Fruit fly (Drosophila melanogaster) whole organism, wandering third instar larva: ENCODE results near the gene mio.
A peak's percentile ranks its signal among the peaks of the same experiment; 100 is the strongest.

Experiments used
- CG9705 ChIP-seq: fragments of 200-800 bp; sonication (Bioruptor generic); optimal IDR thresholded peaks from 2 replicates; lab custom pipeline; 2018; ENCODE audit warnings: missing biosample characterization, mild to moderate bottlenecking, missing genetic modification characterization
- Dif ChIP-seq: fragments of 200-275, 200-300 bp; sonication (Bioruptor generic); optimal IDR thresholded peaks from 2 replicates; lab custom pipeline; 2018; ENCODE audit warnings: missing biosample characterization, missing genetic modification characterization; ENCODE audit not compliant: partially characterized antibody
- HLH106 ChIP-seq: fragments of 200-800 bp; optimal IDR thresholded peaks from 3 replicates; lab custom pipeline; 2019; ENCODE audit warnings: missing biosample characterization, mild to moderate bottlenecking, missing genetic modification characterization, moderate library complexity
- Myc ChIP-seq: fragments of >200 bp; optimal IDR thresholded peaks from 2 replicates; lab custom pipeline; 2017
- br ChIP-seq: fragments of 200-800 bp; sonication (Bioruptor generic); optimal IDR thresholded peaks from 2 replicates; lab custom pipeline; 2016; ENCODE audit warnings: missing biosample characterization, missing genetic modification characterization
- h ChIP-seq: fragments of 200-800 bp; sonication (Bioruptor generic); optimal IDR thresholded peaks from 3 replicates; lab custom pipeline; 2016; ENCODE audit warnings: missing biosample characterization, mild to moderate bottlenecking, missing genetic modification characterization
- psq ChIP-seq: fragments of 200-800 bp; sonication (Bioruptor generic); optimal IDR thresholded peaks from 3 replicates; lab custom pipeline; 2017; ENCODE audit warnings: missing biosample characterization, mild to moderate bottlenecking, missing genetic modification characterization, moderate library complexity
- usp ChIP-seq: fragments of >200 bp; optimal IDR thresholded peaks from 2 replicates; lab custom pipeline; 2017; ENCODE audit warnings: missing biosample characterization, missing genetic modification characterization

dm6 chr2L:2200136-2201036, 16.7 kb upstream of the mio start:
- peak; percentile 52 for TF ChIP-seq br (GFP tag; lab: Kevin White, UChicago)
- TF ChIP-seq h (GFP tag; lab: Kevin White, UChicago), result peak; percentile 58
- no peak for TF ChIP-seq usp (GFP tag; lab: Kevin White, UChicago)
- peak; percentile 97 for TF ChIP-seq Dif
- no peak for TF ChIP-seq Myc (lab: Kevin White, UChicago)
- TF ChIP-seq CG9705, result no peak
- TF ChIP-seq HLH106 (tag; lab: Kevin White, UChicago), result no peak
- TF ChIP-seq psq (GFP tag; lab: Kevin White, UChicago), result peak; percentile 91
